Worm (Caenorhabditis elegans) whole organism, L4 larva: ENCODE results near the gene srh-223.

Source experiments
- aly-2 ChIP-seq: sonication (generic microtip); optimal IDR thresholded peaks from 2 replicates; lab custom pipeline; 2018; ENCODE audit warnings: missing biosample characterization, missing genetic modification characterization
- ceh-44 ChIP-seq: fragments of 200-800 bp; sonication (Bioruptor generic); IDR thresholded peaks from 2 replicates; pipeline ENCODE4 v1.3.6; 2022; ENCODE audit warnings: missing genetic modification reagents, missing genetic modification characterization, missing compliant biosample characterization
- dve-1 ChIP-seq: sonication (generic microtip); optimal IDR thresholded peaks from 2 replicates; lab custom pipeline; 2017; ENCODE audit warnings: antibody characterized with exemption, mild to moderate bottlenecking, missing genetic modification characterization, missing compliant biosample characterization; ENCODE audit not compliant: insufficient read depth
- lin-15B ChIP-seq: fragments of 150-350 bp; sonication (generic microtip); optimal IDR thresholded peaks from 3 replicates; lab custom pipeline; 2014; ENCODE audit warnings: missing biosample characterization, missing genetic modification characterization
- lsy-2 ChIP-seq, 2 experiments: fragments of 150-350 bp in 1 of 2; sonication (generic microtip) in 1 of 2; optimal IDR thresholded peaks; 2 replicates each; lab custom pipeline; 2014 to 2017; ENCODE audit warnings: missing biosample characterization in 2 of 2, missing genetic modification characterization in 2 of 2
- mes-2 ChIP-seq: sonication (generic microtip); optimal IDR thresholded peaks from 2 replicates; lab custom pipeline; 2016; ENCODE audit warnings: missing genotype, mild to moderate bottlenecking, missing genetic modification characterization, missing compliant biosample characterization; ENCODE audit not compliant: poor library complexity, severe bottlenecking
- nhr-77 ChIP-seq: fragments of 150-350 bp; optimal IDR thresholded peaks from 2 replicates; lab custom pipeline; 2014; ENCODE audit warnings: missing biosample characterization, missing genetic modification characterization

DNA sequence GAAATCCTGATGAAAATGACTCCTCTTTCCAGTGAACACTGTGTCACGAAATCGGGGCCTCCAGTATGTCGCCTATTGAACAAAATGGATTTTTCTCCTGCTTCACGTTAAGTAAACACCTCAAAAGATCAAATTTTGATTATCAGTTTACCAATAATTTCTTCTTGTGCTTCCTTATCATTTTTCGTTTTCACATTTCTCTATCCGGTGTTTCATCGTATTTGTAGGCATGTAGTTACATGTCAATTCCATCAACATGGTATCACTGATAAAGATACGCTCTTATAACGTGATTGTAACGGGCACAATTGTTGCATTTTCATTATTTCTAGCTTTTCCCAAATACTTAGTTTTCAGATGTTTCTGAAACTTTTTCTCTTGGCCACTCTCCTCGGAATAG lies 37.2 kb upstream of the srh-223 start, which contains the start of gene clec-72:
- no peak for TF ChIP-seq mes-2 (tag; lab: Kevin White, UChicago)
- TF ChIP-seq aly-2 (tag; lab: Kevin White, UChicago) = no peak
- peak; percentile 88 for TF ChIP-seq nhr-77 (tag; lab: Kevin White, UChicago)
- no peak for TF ChIP-seq ceh-44 (GFP tag; lab: Robert Waterston, UW)
- TF ChIP-seq lin-15B (tag; lab: Kevin White, UChicago) = no peak
- no peak for TF ChIP-seq dve-1 (tag; lab: Kevin White, UChicago)
- TF ChIP-seq lsy-2 (tag; optimal IDR thresholded peaks at IDR 0.05; lab: Kevin White, UChicago) = no peak
